Fruit fly (Drosophila melanogaster): ENCODE results near the gene kdn.

DNA sequence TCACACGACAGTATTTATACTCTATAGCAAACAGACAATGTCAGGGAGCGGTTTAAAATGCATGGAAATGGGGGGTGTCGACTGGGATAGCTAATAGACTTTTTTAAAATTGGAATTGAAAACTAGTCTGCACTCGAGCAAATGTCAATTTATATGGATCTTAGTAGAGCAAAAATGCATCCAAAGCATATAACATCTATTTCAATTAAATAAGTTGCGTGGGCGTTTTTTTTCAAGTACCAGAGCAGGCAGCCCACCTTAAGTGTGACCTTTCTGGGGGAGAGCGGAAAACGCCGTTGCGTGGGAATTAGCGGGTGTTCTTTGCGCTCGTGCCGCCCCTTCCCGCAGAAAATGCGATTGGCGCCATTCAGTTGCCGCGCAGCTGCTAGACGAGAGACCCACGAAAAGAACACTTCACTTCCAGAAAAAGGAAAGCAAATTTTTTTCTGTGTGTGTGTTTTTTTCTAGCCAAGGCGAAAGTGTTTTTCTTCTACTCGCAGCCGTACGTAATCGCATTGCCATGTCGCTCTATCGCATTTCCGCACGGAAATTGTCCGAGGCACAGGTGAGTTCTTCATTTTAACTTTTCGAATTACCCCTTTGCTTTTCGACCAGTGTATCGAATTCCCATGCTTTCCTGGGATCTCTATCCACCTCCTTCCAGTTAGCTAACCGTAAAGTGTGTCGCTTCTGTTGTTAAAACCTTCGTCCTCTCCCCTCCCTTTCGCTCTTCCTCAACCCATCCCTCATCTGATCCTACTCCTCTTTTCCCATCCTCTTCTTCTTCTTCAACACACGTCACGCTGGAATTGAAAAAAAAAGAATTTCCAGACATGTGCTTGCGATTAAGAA is 1.7 kb downstream of the kdn start:
- TF ChIP-seq CG8478 (optimal IDR thresholded peaks at IDR 0.05) (no peak), CTCF (optimal IDR thresholded peaks at IDR 0.05) (no peak)
